Fruit fly (Drosophila melanogaster) whole organism, embryonic: ENCODE measurements around the gene PH4alphaSG2.

Experiments
- ATbp ChIP-seq: fragments of 200-800 bp; sonication (Bioruptor generic); optimal IDR thresholded peaks from 2 replicates; lab custom pipeline; 2017; ENCODE audit warnings: missing biosample characterization, mild to moderate bottlenecking, missing genetic modification characterization, missing genetic modification reagents
- CG10543 ChIP-seq: fragments of 200-800 bp; sonication (Bioruptor generic); optimal IDR thresholded peaks from 3 replicates; lab custom pipeline; 2017; ENCODE audit warnings: missing biosample characterization, mild to moderate bottlenecking, missing genetic modification characterization, moderate library complexity
- CG13296 ChIP-seq: fragments of 200-800 bp; sonication (Bioruptor generic); optimal IDR thresholded peaks from 3 replicates; lab custom pipeline; 2018; ENCODE audit warnings: missing biosample characterization, mild to moderate bottlenecking, missing genetic modification characterization
- CG14050 ChIP-seq: fragments of 200-800 bp; sonication (Bioruptor generic); IDR thresholded peaks from 3 replicates; pipeline ENCODE4 v1.3.6; 2022; ENCODE audit warnings: missing biosample characterization, missing genetic modification characterization
- CG15696 ChIP-seq: fragments of 200-800 bp; sonication (Bioruptor generic); optimal IDR thresholded peaks from 2 replicates; lab custom pipeline; 2019; ENCODE audit warnings: missing biosample characterization, mild to moderate bottlenecking, missing genetic modification characterization, moderate library complexity
- CG17802 ChIP-seq: fragments of 200-800 bp; sonication (Bioruptor generic); optimal IDR thresholded peaks from 2 replicates; lab custom pipeline; 2018; ENCODE audit warnings: missing biosample characterization, mild to moderate bottlenecking, missing genetic modification characterization, moderate library complexity
- CG30431 ChIP-seq: fragments of 200-800 bp; sonication (Bioruptor generic); optimal IDR thresholded peaks from 2 replicates; lab custom pipeline; 2017; ENCODE audit warnings: missing biosample characterization, missing genetic modification characterization
- CG32532 ChIP-seq: fragments of 200-800 bp; sonication (Bioruptor generic); IDR thresholded peaks from 2 replicates; pipeline ENCODE4 v1.3.6; 2022; ENCODE audit warnings: missing biosample characterization, missing genetic modification characterization
- CG33213 ChIP-seq: fragments of 200-800 bp; sonication (Bioruptor generic); optimal IDR thresholded peaks from 3 replicates; lab custom pipeline; 2016; ENCODE audit warnings: missing biosample characterization, missing genetic modification characterization
- CG42726 ChIP-seq: fragments of 200-800 bp; sonication (Bioruptor generic); IDR thresholded peaks from 2 replicates; pipeline ENCODE4 v1.3.6; 2022; ENCODE audit warnings: missing biosample characterization, missing genetic modification characterization; ENCODE audit not compliant: partially characterized antibody
- CG4360 ChIP-seq: fragments of 200-800 bp; sonication (Bioruptor generic); IDR thresholded peaks from 2 replicates; pipeline ENCODE4 v1.3.6; 2022; ENCODE audit warnings: missing biosample characterization, missing genetic modification characterization
- CG7357 ChIP-seq: fragments of 200-800 bp; sonication (Bioruptor generic); IDR thresholded peaks from 3 replicates; pipeline ENCODE4 v1.3.6; 2022; ENCODE audit warnings: missing biosample characterization, missing genetic modification characterization
- CG8290 ChIP-seq, 3 experiments: fragments of 200-800 bp; sonication (Bioruptor generic); optimal IDR thresholded peaks; 2 replicates each; lab custom pipeline; 2016 to 2019; ENCODE audit warnings: missing biosample characterization in 3 of 3, missing genetic modification characterization in 3 of 3, mild to moderate bottlenecking in 2 of 3, moderate library complexity in 1 of 3
- CG8359 ChIP-seq: fragments of 200-800 bp; sonication (Bioruptor generic); optimal IDR thresholded peaks from 2 replicates; lab custom pipeline; 2017; ENCODE audit warnings: missing biosample characterization, mild to moderate bottlenecking, missing genetic modification characterization, borderline replicate concordance
- CG9215 ChIP-seq: fragments of 200-800 bp; sonication (Bioruptor generic); IDR thresholded peaks from 2 replicates; pipeline ENCODE4 v1.3.6; 2022; ENCODE audit warnings: missing biosample characterization, missing genetic modification characterization
- CG9817 ChIP-seq: fragments of 200-800 bp; sonication (Bioruptor generic); optimal IDR thresholded peaks from 2 replicates; lab custom pipeline; 2018; ENCODE audit warnings: missing biosample characterization, mild to moderate bottlenecking, missing genetic modification characterization, moderate library complexity
- CTCF ChIP-seq: fragments of 200-800 bp; sonication (Bioruptor generic); optimal IDR thresholded peaks from 2 replicates; lab custom pipeline; 2017; ENCODE audit warnings: missing biosample characterization, mild to moderate bottlenecking, missing genetic modification characterization, moderate library complexity
- Chrac-16 ChIP-seq: fragments of 200-800 bp; sonication (Bioruptor generic); optimal IDR thresholded peaks from 3 replicates; lab custom pipeline; 2016; ENCODE audit warnings: missing biosample characterization, missing genetic modification characterization
- Deaf1 ChIP-seq: fragments of 200-800 bp; optimal IDR thresholded peaks from 3 replicates; lab custom pipeline; 2019; ENCODE audit warnings: missing biosample characterization, mild to moderate bottlenecking, missing genetic modification characterization, moderate library complexity
- Dref ChIP-seq: fragments of 200-800 bp; sonication (Bioruptor generic); IDR thresholded peaks from 2 replicates; pipeline ENCODE4 v1.3.6; 2022; ENCODE audit warnings: missing biosample characterization, missing genetic modification characterization
- Elba2 ChIP-seq: fragments of 200-800 bp; sonication (Bioruptor generic); optimal IDR thresholded peaks from 3 replicates; lab custom pipeline; 2016; ENCODE audit warnings: missing biosample characterization, missing genetic modification characterization
- Ets97D ChIP-seq: fragments of 200-800 bp; sonication (Bioruptor generic); optimal IDR thresholded peaks from 3 replicates; lab custom pipeline; 2016; ENCODE audit warnings: missing biosample characterization, missing genetic modification characterization
- HmgZ ChIP-seq: fragments of 200-800 bp; sonication (Bioruptor generic); optimal IDR thresholded peaks from 2 replicates; lab custom pipeline; 2018; ENCODE audit warnings: missing biosample characterization, mild to moderate bottlenecking, missing genetic modification characterization
- Hmx ChIP-seq: fragments of 200-800 bp; sonication (Bioruptor generic); optimal IDR thresholded peaks from 2 replicates; lab custom pipeline; 2016; ENCODE audit warnings: missing biosample characterization, missing genetic modification characterization
- Jarid2 ChIP-seq: fragments of 200-800 bp; sonication (Bioruptor generic); optimal IDR thresholded peaks from 3 replicates; lab custom pipeline; 2017; ENCODE audit warnings: mild to moderate bottlenecking, missing biosample characterization, missing genetic modification reagents, missing genetic modification characterization
- Med ChIP-seq: fragments of 200-800 bp; sonication (Bioruptor generic); peaks from one replicate; lab custom pipeline; 2016; ENCODE audit warnings: missing biosample characterization, missing genetic modification characterization, mild to moderate bottlenecking, inconsistent platforms, moderate library complexity
- NC2α ChIP-seq: fragments of 200-800 bp; sonication (Bioruptor generic); optimal IDR thresholded peaks from 2 replicates; lab custom pipeline; 2016; ENCODE audit warnings: missing biosample characterization, missing genetic modification characterization
- Nf-YB ChIP-seq: fragments of 200-800 bp; sonication (Bioruptor generic); optimal IDR thresholded peaks from 3 replicates; lab custom pipeline; 2019; ENCODE audit warnings: missing biosample characterization, mild to moderate bottlenecking, missing genetic modification characterization, moderate library complexity
- NfI ChIP-seq: fragments of 200-800 bp; sonication (Bioruptor generic); optimal IDR thresholded peaks from 3 replicates; lab custom pipeline; 2018; ENCODE audit warnings: missing biosample characterization, mild to moderate bottlenecking, missing genetic modification characterization, moderate library complexity
- Six4 ChIP-seq: fragments of 200-800 bp; sonication (Bioruptor generic); optimal IDR thresholded peaks from 2 replicates; lab custom pipeline; 2016; ENCODE audit warnings: missing biosample characterization, missing genetic modification characterization
- Stat92E ChIP-seq, 3 experiments: fragments of >200 bp in 2 of 3; fragments of 200-800 bp in 1 of 3; sonication (Bioruptor generic) in 1 of 3; optimal IDR thresholded peaks; 2 replicates each; lab custom pipeline; 2017 to 2019; ENCODE audit warnings: missing biosample characterization in 3 of 3, missing genetic modification characterization in 3 of 3, mild to moderate bottlenecking in 1 of 3, moderate library complexity in 1 of 3
- YL-1 ChIP-seq: fragments of 200-800 bp; sonication (Bioruptor generic); optimal IDR thresholded peaks from 3 replicates; lab custom pipeline; 2017; ENCODE audit warnings: missing biosample characterization, mild to moderate bottlenecking, missing genetic modification characterization
- ase ChIP-seq: fragments of 200-800 bp; sonication (Bioruptor generic); IDR thresholded peaks from 3 replicates; pipeline ENCODE4 v1.3.6; 2022; ENCODE audit warnings: missing biosample characterization, missing genetic modification characterization
- crc ChIP-seq: fragments of 200-800 bp; sonication (Bioruptor generic); optimal IDR thresholded peaks from 2 replicates; lab custom pipeline; 2016; ENCODE audit warnings: missing biosample characterization, missing genetic modification characterization
- da ChIP-seq: fragments of 200-800 bp; sonication (Bioruptor generic); optimal IDR thresholded peaks from 2 replicates; lab custom pipeline; 2016; ENCODE audit warnings: missing biosample characterization, missing genetic modification characterization
- eve ChIP-seq, 2 experiments: fragments of >200 bp; optimal IDR thresholded peaks; 2 replicates each; lab custom pipeline; 2017; ENCODE audit warnings: missing biosample characterization in 2 of 2, missing genetic modification characterization in 2 of 2
- gcm ChIP-seq: fragments of 200-800 bp; sonication (Bioruptor generic); optimal IDR thresholded peaks from 2 replicates; lab custom pipeline; 2019; ENCODE audit warnings: missing biosample characterization, mild to moderate bottlenecking, missing genetic modification characterization, moderate library complexity
- grn ChIP-seq: fragments of 200-800 bp; sonication (Bioruptor generic); optimal IDR thresholded peaks from 3 replicates; lab custom pipeline; 2017; ENCODE audit warnings: missing biosample characterization, missing genetic modification characterization
- knrl ChIP-seq: fragments of 200-800 bp; sonication (Bioruptor generic); IDR thresholded peaks from 3 replicates; pipeline ENCODE4 v1.3.6; 2022; ENCODE audit warnings: missing biosample characterization, missing genetic modification characterization; ENCODE audit not compliant: partially characterized antibody
- lilli ChIP-seq: fragments of 200-800 bp; sonication (Bioruptor generic); optimal IDR thresholded peaks from 3 replicates; lab custom pipeline; 2016; ENCODE audit warnings: missing biosample characterization, missing genetic modification characterization
- lola ChIP-seq, 3 experiments: fragments of >200 bp in 2 of 3; fragments of 200-800 bp in 1 of 3; sonication (Bioruptor generic) in 1 of 3; optimal IDR thresholded peaks; 2 replicates each; lab custom pipeline; 2017 to 2019; ENCODE audit warnings: missing biosample characterization in 3 of 3, missing genetic modification characterization in 3 of 3, mild to moderate bottlenecking in 1 of 3, moderate library complexity in 1 of 3
- mam ChIP-seq: fragments of 200-800 bp; sonication (Bioruptor generic); optimal IDR thresholded peaks from 3 replicates; lab custom pipeline; 2016; ENCODE audit warnings: missing biosample characterization, missing genetic modification characterization
- nau ChIP-seq: fragments of 200-800 bp; sonication (Bioruptor generic); optimal IDR thresholded peaks from 3 replicates; lab custom pipeline; 2017; ENCODE audit warnings: missing biosample characterization, mild to moderate bottlenecking, missing genetic modification characterization, missing genetic modification reagents
- org-1 ChIP-seq: fragments of 200-800 bp; sonication (Bioruptor generic); optimal IDR thresholded peaks from 2 replicates; lab custom pipeline; 2017; ENCODE audit warnings: missing biosample characterization, missing genetic modification characterization
- pb ChIP-seq: fragments of 200-800 bp; sonication (Bioruptor generic); optimal IDR thresholded peaks from 3 replicates; lab custom pipeline; 2016; ENCODE audit warnings: missing biosample characterization, missing genetic modification characterization
- row ChIP-seq: fragments of 200-800 bp; sonication (Bioruptor generic); IDR thresholded peaks from 3 replicates; pipeline ENCODE4 v1.3.6; 2022; ENCODE audit warnings: missing biosample characterization, missing genetic modification characterization
- schlank ChIP-seq: fragments of 200-800 bp; sonication (Bioruptor generic); optimal IDR thresholded peaks from 2 replicates; lab custom pipeline; 2018; ENCODE audit warnings: missing biosample characterization, mild to moderate bottlenecking, missing genetic modification characterization
- sd ChIP-seq: fragments of 200-800 bp; sonication (Bioruptor generic); optimal IDR thresholded peaks from 3 replicates; lab custom pipeline; 2018; ENCODE audit warnings: missing biosample characterization, mild to moderate bottlenecking, missing genetic modification characterization, moderate library complexity
- sr ChIP-seq: fragments of 200-800 bp; sonication (Bioruptor generic); IDR thresholded peaks from 3 replicates; pipeline ENCODE4 v1.3.6; 2022; ENCODE audit warnings: missing biosample characterization, missing genetic modification characterization
- unpg ChIP-seq: fragments of 200-800 bp; sonication (Bioruptor generic); optimal IDR thresholded peaks from 3 replicates; lab custom pipeline; 2018; ENCODE audit warnings: missing biosample characterization, mild to moderate bottlenecking, missing genetic modification characterization, moderate library complexity

The PH4alphaSG2 gene

dm6 chr3R:30526799-30527465 is 37.1 kb downstream of the PH4alphaSG2 start, which contains the start of gene jdp (continued):
- TF ChIP-seq Dref (no peak), CG13296 (GFP tag; lab: Kevin White, UChicago) (peak; percentile 3), CG14050 (GFP tag; lab: Robert Waterston, UW) (no peak), YL-1 (no peak), gcm (GFP tag; lab: Kevin White, UChicago) (no peak), Deaf1 (tag; lab: Kevin White, UChicago) (peak; percentile 98), crc (GFP tag; lab: Kevin White, UChicago) (no peak), CG9215 (GFP tag; lab: Robert Waterston, UW) (no peak), schlank (tag; lab: Kevin White, UChicago) (no peak), unpg (no peak), da (no peak), ase (GFP tag; lab: Robert Waterston, UW) (no peak), sd (tag; lab: Kevin White, UChicago) (peak; percentile 43), mam (no peak), CG4360 (GFP tag; lab: Robert Waterston, UW) (no peak), CG8359 (GFP tag; lab: Kevin White, UChicago) (no peak), CG10543 (GFP tag; lab: Kevin White, UChicago) (peak; percentile 17), CG8290 (GFP tag; optimal IDR thresholded peaks at IDR 0.05; lab: Kevin White, UChicago) (no peak), CG8290 (tag; optimal IDR thresholded peaks at IDR 0.05; lab: Kevin White, UChicago) (peak in 1 of 2 experiments; percentile 26), lilli (GFP tag; lab: Kevin White, UChicago) (no peak), Chrac-16 (GFP tag; lab: Kevin White, UChicago) (no peak), pb (GFP tag; lab: Kevin White, UChicago) (no peak), knrl (GFP tag; lab: Robert Waterston, UW) (no peak), Ets97D (GFP tag; lab: Kevin White, UChicago) (no peak), Six4 (no peak), NC2α (GFP tag; lab: Kevin White, UChicago) (no peak), Elba2 (GFP tag; lab: Kevin White, UChicago) (no peak), Jarid2 (peak; percentile 85), row (no peak), CG7357 (GFP tag; lab: Robert Waterston, UW) (no peak), Nf-YB (GFP tag; lab: Kevin White, UChicago) (no peak), lola (GFP tag; optimal IDR thresholded peaks at IDR 0.05; lab: Kevin White, UChicago) (no peak), Med (GFP tag; lab: Kevin White, UChicago) (peak; percentile 74), nau (GFP tag; lab: Kevin White, UChicago) (no peak), grn (no peak), sr (GFP tag; lab: Robert Waterston, UW) (peak; percentile 52; the same call in 1 of the 3 replicates), Stat92E (GFP tag; optimal IDR thresholded peaks at IDR 0.05; lab: Kevin White, UChicago) (no peak), CG42726 (GFP tag; lab: Robert Waterston, UW) (0 out of 2 replicates have a peak, but pooled peaks have one; percentile 50), CG17802 (tag; lab: Kevin White, UChicago) (no peak), eve (GFP tag; optimal IDR thresholded peaks at IDR 0.05; lab: Kevin White, UChicago) (no peak), ATbp (peak; percentile 21), org-1 (GFP tag; lab: Kevin White, UChicago) (no peak), NfI (GFP tag; lab: Kevin White, UChicago) (no peak), CG9817 (tag; lab: Kevin White, UChicago) (no peak), CG33213 (GFP tag; lab: Kevin White, UChicago) (no peak), CG32532 (GFP tag; lab: Robert Waterston, UW) (peak; percentile 32; the same call in 1 of the 2 replicates), Hmx (GFP tag; lab: Kevin White, UChicago) (no peak), HmgZ (tag; lab: Kevin White, UChicago) (no peak), CG15696 (tag; lab: Kevin White, UChicago) (no peak), CG30431 (GFP tag; lab: Kevin White, UChicago) (no peak), CTCF (GFP tag; lab: Kevin White, UChicago) (peak; percentile 15)
